Fruit fly (Drosophila melanogaster) whole organism, embryonic: ENCODE data around the gene Sf3b3.

ENCODE experiments used
- Asciz ChIP-seq: fragments of 200-800 bp; sonication (Bioruptor generic); optimal IDR thresholded peaks from 2 replicates; lab custom pipeline; 2017; ENCODE audit warnings: missing biosample characterization, mild to moderate bottlenecking, missing genetic modification characterization, missing genetic modification reagents
- Atf3 ChIP-seq: fragments of 200-800 bp; sonication (Bioruptor generic); optimal IDR thresholded peaks from 3 replicates; lab custom pipeline; 2016; ENCODE audit warnings: missing biosample characterization, missing genetic modification characterization
- CG11085 ChIP-seq: fragments of 200-800 bp; sonication (Bioruptor generic); IDR thresholded peaks from 2 replicates; pipeline ENCODE4 v1.3.6; 2022; ENCODE audit warnings: missing biosample characterization, missing genetic modification characterization
- CG11696 ChIP-seq: fragments of 200-800 bp; sonication (Bioruptor generic); IDR thresholded peaks from 2 replicates; pipeline ENCODE4 v1.3.6; 2022; ENCODE audit warnings: missing biosample characterization, missing genetic modification characterization
- CG12155 ChIP-seq: fragments of 200-800 bp; sonication (Bioruptor generic); optimal IDR thresholded peaks from 3 replicates; lab custom pipeline; 2016; ENCODE audit warnings: missing biosample characterization, missing genetic modification characterization
- CG14441 ChIP-seq: fragments of 200-800 bp; sonication (Bioruptor generic); IDR thresholded peaks from 2 replicates; pipeline ENCODE4 v1.3.6; 2022; ENCODE audit warnings: missing biosample characterization, missing genetic modification characterization
- CG15073 ChIP-seq: fragments of 200-800 bp; sonication (Bioruptor generic); optimal IDR thresholded peaks from 2 replicates; lab custom pipeline; 2016; ENCODE audit warnings: missing biosample characterization, missing genetic modification characterization
- CG1647 ChIP-seq: fragments of 200-800 bp; sonication (Bioruptor generic); optimal IDR thresholded peaks from 3 replicates; lab custom pipeline; 2016; ENCODE audit warnings: missing biosample characterization, missing genetic modification characterization
- CG17385 ChIP-seq: fragments of 200-800 bp; sonication (Bioruptor generic); optimal IDR thresholded peaks from 3 replicates; lab custom pipeline; 2018; ENCODE audit warnings: missing biosample characterization, mild to moderate bottlenecking, missing genetic modification characterization
- CG2712 ChIP-seq: fragments of 200-800 bp; optimal IDR thresholded peaks from 3 replicates; lab custom pipeline; 2019; ENCODE audit warnings: missing biosample characterization, mild to moderate bottlenecking, missing genetic modification characterization, moderate library complexity
- CG2889 ChIP-seq: fragments of 200-800 bp; sonication (Bioruptor generic); IDR thresholded peaks from 3 replicates; pipeline ENCODE4 v1.3.6; 2022; ENCODE audit warnings: missing biosample characterization, missing genetic modification characterization
- CG42726 ChIP-seq: fragments of 200-800 bp; sonication (Bioruptor generic); IDR thresholded peaks from 2 replicates; pipeline ENCODE4 v1.3.6; 2022; ENCODE audit warnings: missing biosample characterization, missing genetic modification characterization; ENCODE audit not compliant: partially characterized antibody
- CG4820 ChIP-seq: fragments of 200-800 bp; sonication (Bioruptor generic); optimal IDR thresholded peaks from 3 replicates; lab custom pipeline; 2016; ENCODE audit warnings: missing biosample characterization, missing genetic modification characterization
- CG6254 ChIP-seq: fragments of 200-800 bp; sonication (Bioruptor generic); optimal IDR thresholded peaks from 3 replicates; lab custom pipeline; 2017; ENCODE audit warnings: mild to moderate bottlenecking, missing biosample characterization, missing genetic modification reagents, missing genetic modification characterization
- CG6654 ChIP-seq: fragments of 200-800 bp; sonication (Bioruptor generic); optimal IDR thresholded peaks from 2 replicates; lab custom pipeline; 2017; ENCODE audit warnings: missing biosample characterization, mild to moderate bottlenecking, missing genetic modification characterization
- CG7556 ChIP-seq: fragments of 200-800 bp; sonication (Bioruptor generic); optimal IDR thresholded peaks from 2 replicates; lab custom pipeline; 2017; ENCODE audit warnings: missing biosample characterization, mild to moderate bottlenecking, missing genetic modification characterization
- CG7786 ChIP-seq: fragments of 200-800 bp; sonication (Bioruptor generic); optimal IDR thresholded peaks from 2 replicates; lab custom pipeline; 2016; ENCODE audit warnings: missing biosample characterization, missing genetic modification characterization
- CG8359 ChIP-seq: fragments of 200-800 bp; sonication (Bioruptor generic); optimal IDR thresholded peaks from 2 replicates; lab custom pipeline; 2017; ENCODE audit warnings: missing biosample characterization, mild to moderate bottlenecking, missing genetic modification characterization, borderline replicate concordance
- Dip2 ChIP-seq: fragments of 200-800 bp; sonication (Bioruptor generic); IDR thresholded peaks from 2 replicates; pipeline ENCODE4 v1.3.6; 2022; ENCODE audit warnings: missing biosample characterization, missing genetic modification characterization
- Doc3 ChIP-seq: fragments of 200-800 bp; sonication (Bioruptor generic); IDR thresholded peaks from 3 replicates; pipeline ENCODE4 v1.3.6; 2022; ENCODE audit warnings: missing biosample characterization, missing genetic modification characterization; ENCODE audit not compliant: partially characterized antibody
- Dp ChIP-seq: fragments of 200-800 bp; sonication (Bioruptor generic); optimal IDR thresholded peaks from 2 replicates; lab custom pipeline; 2018; ENCODE audit warnings: missing biosample characterization, mild to moderate bottlenecking, missing genetic modification characterization, moderate library complexity
- Fer3 ChIP-seq: fragments of 200-800 bp; sonication (Bioruptor generic); optimal IDR thresholded peaks from 2 replicates; lab custom pipeline; 2018; ENCODE audit warnings: missing biosample characterization, mild to moderate bottlenecking, missing genetic modification characterization, moderate library complexity
- HLHmδ ChIP-seq: fragments of 200-800 bp; sonication (Bioruptor generic); optimal IDR thresholded peaks from 2 replicates; lab custom pipeline; 2018; ENCODE audit warnings: missing biosample characterization, mild to moderate bottlenecking, missing genetic modification characterization, moderate library complexity
- Hmx ChIP-seq: fragments of 200-800 bp; sonication (Bioruptor generic); optimal IDR thresholded peaks from 2 replicates; lab custom pipeline; 2016; ENCODE audit warnings: missing biosample characterization, missing genetic modification characterization
- Hr3 ChIP-seq: fragments of 200-800 bp; sonication (Bioruptor generic); optimal IDR thresholded peaks from 3 replicates; lab custom pipeline; 2016; ENCODE audit warnings: missing biosample characterization, missing genetic modification characterization
- Mrtf ChIP-seq: fragments of 200-800 bp; sonication (Bioruptor generic); IDR thresholded peaks from 3 replicates; pipeline ENCODE4 v1.3.6; 2022; ENCODE audit warnings: missing biosample characterization, missing genetic modification characterization
- Rfx ChIP-seq: fragments of 200-800 bp; sonication (Bioruptor generic); IDR thresholded peaks from 2 replicates; pipeline ENCODE4 v1.3.6; 2022; ENCODE audit warnings: missing biosample characterization, missing genetic modification characterization
- Side ChIP-seq: fragments of 200-800 bp; sonication (Bioruptor generic); optimal IDR thresholded peaks from 2 replicates; lab custom pipeline; 2016; ENCODE audit warnings: missing biosample characterization, missing genetic modification characterization
- Sin3A ChIP-seq: fragments of >200 bp; optimal IDR thresholded peaks from 2 replicates; lab custom pipeline; 2018
- Stat92E ChIP-seq, 3 experiments: fragments of >200 bp in 2 of 3; fragments of 200-800 bp in 1 of 3; sonication (Bioruptor generic) in 1 of 3; optimal IDR thresholded peaks; 2 replicates each; lab custom pipeline; 2017 to 2019; ENCODE audit warnings: missing biosample characterization in 3 of 3, missing genetic modification characterization in 3 of 3, mild to moderate bottlenecking in 1 of 3, moderate library complexity in 1 of 3
- Trl ChIP-seq, 3 experiments: fragments of >200 bp in 2 of 3; fragments of 200-800 bp in 1 of 3; sonication (Bioruptor generic) in 1 of 3; optimal IDR thresholded peaks; 2 replicates in 1 of 3; 3 replicates in 2 of 3; lab custom pipeline; 2016 to 2017; ENCODE audit warnings: missing biosample characterization in 1 of 3, missing genetic modification characterization in 1 of 3
- ap ChIP-seq: fragments of 200-800 bp; sonication (Bioruptor generic); IDR thresholded peaks from 2 replicates; pipeline ENCODE4 v1.3.6; 2022; ENCODE audit warnings: missing biosample characterization, missing genetic modification characterization
- ara ChIP-seq: fragments of 200-800 bp; sonication (Bioruptor generic); IDR thresholded peaks from 2 replicates; pipeline ENCODE4 v1.3.6; 2022; ENCODE audit warnings: missing biosample characterization, missing genetic modification characterization
- ci ChIP-seq: fragments of 200-800 bp; sonication (Bioruptor generic); IDR thresholded peaks from 3 replicates; pipeline ENCODE4 v1.3.6; 2022; ENCODE audit warnings: missing biosample characterization, missing genetic modification characterization
- dimm ChIP-seq: fragments of 200-800 bp; sonication (Bioruptor generic); IDR thresholded peaks from 2 replicates; pipeline ENCODE4 v1.3.6; 2022; ENCODE audit warnings: missing biosample characterization, missing genetic modification characterization
- emc ChIP-seq: fragments of 200-800 bp; sonication (Bioruptor generic); optimal IDR thresholded peaks from 2 replicates; lab custom pipeline; 2016; ENCODE audit warnings: missing biosample characterization, missing genetic modification characterization
- fd96Cb ChIP-seq: fragments of 200-800 bp; sonication (Bioruptor generic); optimal IDR thresholded peaks from 2 replicates; lab custom pipeline; 2018; ENCODE audit warnings: missing biosample characterization, mild to moderate bottlenecking, missing genetic modification characterization, moderate library complexity
- ham ChIP-seq: fragments of 200-800 bp; sonication (Bioruptor generic); IDR thresholded peaks from 2 replicates; pipeline ENCODE4 v1.3.6; 2022; ENCODE audit warnings: missing biosample characterization, missing genetic modification characterization
- kay ChIP-seq: fragments of 200-800 bp; sonication (Bioruptor generic); optimal IDR thresholded peaks from 2 replicates; lab custom pipeline; 2016; ENCODE audit warnings: missing biosample characterization, missing genetic modification characterization
- mirr ChIP-seq: fragments of 200-800 bp; sonication (Bioruptor generic); optimal IDR thresholded peaks from 3 replicates; lab custom pipeline; 2018; ENCODE audit warnings: missing biosample characterization, mild to moderate bottlenecking, missing genetic modification characterization
- nerfin-1 ChIP-seq: fragments of 200-800 bp; sonication (Bioruptor generic); optimal IDR thresholded peaks from 3 replicates; lab custom pipeline; 2019; ENCODE audit warnings: missing biosample characterization, mild to moderate bottlenecking, missing genetic modification characterization, moderate library complexity
- pan ChIP-seq, 4 experiments: fragments of >200 bp in 3 of 4; fragments of 200-800 bp in 1 of 4; sonication (Bioruptor generic) in 1 of 4; optimal IDR thresholded peaks in 3 of 4; IDR thresholded peaks in 1 of 4; 2 replicates each; pipeline versions ENCODE4 v1.3.6 to Lab custom; 2017 to 2022; ENCODE audit warnings: missing biosample characterization in 2 of 4, missing genetic modification characterization in 2 of 4, mixed read lengths in 1 of 4
- pzg ChIP-seq: fragments of 200-800 bp; sonication (Bioruptor generic); optimal IDR thresholded peaks from 3 replicates; lab custom pipeline; 2018; ENCODE audit warnings: missing biosample characterization, mild to moderate bottlenecking, missing genetic modification characterization, moderate library complexity
- repo ChIP-seq: fragments of 200-800 bp; sonication (Bioruptor generic); optimal IDR thresholded peaks from 2 replicates; lab custom pipeline; 2016; ENCODE audit warnings: missing biosample characterization, missing genetic modification characterization
- seq ChIP-seq: fragments of 200-800 bp; sonication (Bioruptor generic); IDR thresholded peaks from 2 replicates; pipeline ENCODE4 v1.3.6; 2022; ENCODE audit warnings: missing biosample characterization, missing genetic modification characterization
- sr ChIP-seq: fragments of 200-800 bp; sonication (Bioruptor generic); IDR thresholded peaks from 3 replicates; pipeline ENCODE4 v1.3.6; 2022; ENCODE audit warnings: missing biosample characterization, missing genetic modification characterization
- tll ChIP-seq, 2 experiments: fragments of 200-800 bp in 1 of 2; fragments of >200 bp in 1 of 2; sonication (Bioruptor generic) in 1 of 2; optimal IDR thresholded peaks; 2 replicates each; lab custom pipeline; 2017 to 2019; ENCODE audit warnings: missing biosample characterization in 2 of 2, missing genetic modification characterization in 2 of 2, mild to moderate bottlenecking in 1 of 2, moderate library complexity in 1 of 2
- toy ChIP-seq: fragments of 200-800 bp; sonication (Bioruptor generic); IDR thresholded peaks from 2 replicates; pipeline ENCODE4 v1.3.6; 2022; ENCODE audit warnings: missing biosample characterization, missing genetic modification characterization

Sf3b3 gene

DNA sequence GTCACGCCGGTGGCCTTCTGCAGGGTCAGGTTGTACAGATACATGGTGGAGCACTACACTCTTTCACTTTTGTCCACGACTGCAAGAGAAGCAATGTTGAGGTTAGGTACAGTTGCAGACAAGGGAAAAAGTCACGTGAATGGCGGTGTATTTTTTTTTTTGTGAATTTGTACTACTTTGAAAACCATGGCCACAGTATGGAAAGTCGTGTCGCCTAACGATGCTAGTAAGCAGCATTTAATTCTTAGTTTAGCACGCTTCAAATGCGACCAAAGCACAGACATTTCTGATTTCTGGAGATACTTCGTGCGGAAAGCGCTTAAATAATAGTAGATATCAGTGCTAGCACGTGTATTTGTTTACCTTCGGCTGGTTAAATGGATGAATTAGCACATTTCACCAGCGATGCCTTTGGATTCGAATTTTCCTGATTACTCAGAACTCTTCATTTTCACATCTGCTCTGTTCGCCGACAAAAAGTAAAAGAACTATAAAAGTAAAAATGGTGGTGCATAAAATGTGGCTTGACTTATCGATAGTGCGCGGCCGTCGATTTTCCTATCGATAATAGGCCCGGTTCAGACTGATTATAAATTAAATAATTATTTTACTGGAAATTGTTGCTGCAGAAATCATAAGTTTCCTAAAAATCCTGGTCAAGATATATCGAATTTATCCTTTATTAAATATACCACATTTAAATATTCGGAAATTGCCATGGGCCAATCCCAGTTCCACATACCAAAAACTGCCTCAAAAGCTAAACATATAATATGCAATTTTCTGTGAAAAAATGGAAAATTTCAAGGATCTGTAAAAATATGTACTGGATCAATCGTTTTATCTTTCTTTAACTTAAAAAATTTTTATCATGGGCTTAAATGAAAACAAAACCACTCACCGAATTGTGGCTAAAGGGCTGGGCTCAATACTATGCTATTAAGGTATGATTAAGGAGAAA lies at the start of gene Sf3b3 (continued):
- no peak for TF ChIP-seq Hr3 (GFP tag; lab: Kevin White, UChicago)
- no peak for TF ChIP-seq mirr (GFP tag; lab: Kevin White, UChicago)
- TF ChIP-seq HLHmδ (GFP tag; lab: Kevin White, UChicago): no peak
- TF ChIP-seq CG6254 (GFP tag; lab: Kevin White, UChicago): no peak
- no peak for TF ChIP-seq Side (GFP tag; lab: Kevin White, UChicago)
- TF ChIP-seq Trl (optimal IDR thresholded peaks at IDR 0.05; lab: Kevin White, UChicago): no peak
- TF ChIP-seq Trl (GFP tag; optimal IDR thresholded peaks at IDR 0.05; lab: Kevin White, UChicago): no peak
- peak; percentile 66 for TF ChIP-seq Rfx (GFP tag; lab: Robert Waterston, UW)
- TF ChIP-seq ci (GFP tag; lab: Robert Waterston, UW): peak; percentile 41; the same call in 1 of the 3 replicates
- no peak for TF ChIP-seq Atf3
- no peak for TF ChIP-seq Dip2 (GFP tag; lab: Robert Waterston, UW)
- TF ChIP-seq ara (GFP tag; lab: Robert Waterston, UW): no peak
- no peak for TF ChIP-seq tll (GFP tag; optimal IDR thresholded peaks at IDR 0.05; lab: Kevin White, UChicago)
- TF ChIP-seq Fer3 (tag; lab: Kevin White, UChicago): no peak
- no peak for TF ChIP-seq CG11085
- TF ChIP-seq Sin3A (lab: Kevin White, UChicago): no peak
- TF ChIP-seq ham (GFP tag; lab: Robert Waterston, UW): no peak
- TF ChIP-seq CG42726 (GFP tag; lab: Robert Waterston, UW): peak; percentile 64
- no peak for TF ChIP-seq emc
- no peak for TF ChIP-seq CG7786 (GFP tag; lab: Kevin White, UChicago)
- no peak for TF ChIP-seq pan (optimal IDR thresholded peaks at IDR 0.05; lab: Kevin White, UChicago)
- TF ChIP-seq pan (GFP tag; optimal IDR thresholded peaks at IDR 0.05 in 1 of 2, IDR thresholded peaks at IDR 0.05 in 1 of 2): peak in 1 of 2 experiments; percentile 6
- no peak for TF ChIP-seq fd96Cb (tag; lab: Kevin White, UChicago)
- TF ChIP-seq CG6654 (GFP tag; lab: Kevin White, UChicago): no peak
- TF ChIP-seq repo (GFP tag; lab: Kevin White, UChicago): no peak
- TF ChIP-seq nerfin-1: no peak
- peak; percentile 46 for TF ChIP-seq CG2712 (tag; lab: Kevin White, UChicago)
- no peak for TF ChIP-seq Hmx (GFP tag; lab: Kevin White, UChicago)
- TF ChIP-seq seq (GFP tag; lab: Robert Waterston, UW): no peak
- peak; percentile 49 for TF ChIP-seq pzg
- TF ChIP-seq CG7556: no peak
- TF ChIP-seq Stat92E (GFP tag; optimal IDR thresholded peaks at IDR 0.05; lab: Kevin White, UChicago): peak in 1 of 3 experiments; percentile 59
- no peak for TF ChIP-seq CG2889 (GFP tag; lab: Robert Waterston, UW)
- TF ChIP-seq Asciz (GFP tag; lab: Kevin White, UChicago): peak; percentile 6
- no peak for TF ChIP-seq CG4820
- 0 out of 2 replicates have a peak, but pooled peaks have one; percentile 35 for TF ChIP-seq CG11696 (GFP tag; lab: Robert Waterston, UW)
- no peak for TF ChIP-seq CG14441 (GFP tag; lab: Robert Waterston, UW)
- peak; percentile 12 for TF ChIP-seq Dp (GFP tag; lab: Kevin White, UChicago)
- no peak for TF ChIP-seq CG1647 (GFP tag; lab: Kevin White, UChicago)
- TF ChIP-seq CG15073 (GFP tag; lab: Kevin White, UChicago): no peak
- TF ChIP-seq Mrtf: no peak
- no peak for TF ChIP-seq CG17385 (GFP tag; lab: Kevin White, UChicago)
- TF ChIP-seq kay (GFP tag; lab: Kevin White, UChicago): no peak
- TF ChIP-seq CG8359 (GFP tag; lab: Kevin White, UChicago): no peak
- no peak for TF ChIP-seq ap
- TF ChIP-seq CG12155: no peak
- TF ChIP-seq Doc3 (GFP tag; lab: Robert Waterston, UW): peak; percentile 29; the same call in 2 of the 3 replicates
- TF ChIP-seq toy: 0 out of 2 replicates have a peak, but pooled peaks have one; percentile 7
- TF ChIP-seq dimm (GFP tag; lab: Robert Waterston, UW): no peak
- TF ChIP-seq sr: no peak
